Worm (Caenorhabditis elegans): ENCODE measurements around the gene unc-46.

unc-46 gene

DNA sequence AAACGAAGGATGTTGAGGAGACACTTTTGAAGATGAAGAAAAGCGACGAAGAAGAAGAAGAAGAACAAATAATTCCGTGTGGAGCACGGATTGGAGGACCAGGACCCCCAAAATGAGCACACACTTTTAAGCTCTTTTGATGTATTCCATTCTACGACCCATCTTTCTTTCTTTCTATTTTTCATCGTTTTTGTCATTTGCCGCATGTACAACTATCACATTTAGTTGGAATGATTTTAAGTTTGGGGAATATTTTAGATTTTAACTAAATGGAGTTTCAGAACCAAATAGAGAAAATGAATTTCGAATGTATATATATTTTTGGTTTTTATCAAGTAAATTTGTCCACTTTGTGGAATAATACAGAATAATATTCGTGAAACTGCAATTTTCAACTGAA lies at the start of gene unc-46:
TSS of gene unc-46 (minus strand) at position 101 of the 400 bp plus-strand sequence.
- TF ChIP-seq isw-1 (GFP tag; IDR thresholded peaks at IDR 0.05) = no peak
- no peak for TF ChIP-seq efl-1 (optimal IDR thresholded peaks at IDR 0.05)
- peak in 1 of 2 experiments; percentile 72 for TF ChIP-seq efl-1 (GFP tag; optimal IDR thresholded peaks at IDR 0.05 in 1 of 2)

DNA sequence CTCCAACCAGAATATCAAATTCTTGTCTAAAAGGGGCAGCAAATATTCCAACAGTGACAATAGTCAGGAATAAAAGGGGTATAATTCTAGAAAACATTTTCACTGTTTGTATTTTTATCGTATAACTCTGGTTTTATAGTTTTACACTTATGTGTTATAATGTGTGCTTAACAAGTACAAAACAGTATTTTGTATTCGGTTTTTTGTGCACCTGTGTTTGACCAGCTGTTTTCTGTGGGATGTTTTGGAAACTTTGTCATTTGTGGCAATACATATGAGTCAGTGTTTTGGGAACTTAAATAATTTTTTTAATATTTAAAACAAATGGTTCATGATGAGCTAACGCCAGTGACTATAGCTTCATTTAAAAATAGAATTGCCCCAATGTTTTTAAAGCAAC lies 47.6 kb upstream of the unc-46 start, which contains the start of gene F14F9.6:
TSS of gene F14F9.6 (minus strand) at position 101 of the 400 bp plus-strand sequence.
- TF ChIP-seq pqm-1 (tag; optimal IDR thresholded peaks at IDR 0.05) (no peak), nhr-20 (tag; optimal IDR thresholded peaks at IDR 0.05) (no peak), irx-1 (tag; optimal IDR thresholded peaks at IDR 0.05) (no peak), mep-1 (tag; optimal IDR thresholded peaks at IDR 0.05) (no peak), blmp-1 (tag; optimal IDR thresholded peaks at IDR 0.05) (no peak), grh-1 (GFP tag; IDR thresholded peaks at IDR 0.05) (no peak), lin-14 (GFP tag; optimal IDR thresholded peaks at IDR 0.05) (no peak), swsn-7 (tag; optimal IDR thresholded peaks at IDR 0.05) (no peak), snu-23 (GFP tag; optimal IDR thresholded peaks at IDR 0.05) (no peak), elt-2 (tag; optimal IDR thresholded peaks at IDR 0.05) (no peak)

DNA sequence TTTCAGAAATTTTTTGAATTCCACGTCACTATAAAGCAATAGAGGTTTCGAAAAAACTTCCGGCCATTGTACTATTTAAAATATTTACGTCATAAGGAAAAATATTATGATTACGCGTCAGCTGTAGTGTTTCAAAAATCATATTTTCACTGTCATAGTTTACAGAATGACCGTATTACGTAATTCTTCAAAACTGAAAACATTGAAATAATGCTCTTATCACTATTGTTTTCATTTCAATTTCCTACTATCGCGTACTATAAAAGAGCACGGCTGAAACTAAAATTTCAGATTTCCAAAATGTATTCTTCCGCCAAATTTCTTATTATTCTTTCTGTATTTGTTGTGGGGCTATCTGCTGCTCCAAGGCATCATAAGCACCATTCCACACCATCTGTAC lies 45.7 kb upstream of the unc-46 start, which contains the start of gene F14F9.2:
TSS of gene F14F9.2 (plus strand) at position 301 of the 400 bp plus-strand sequence.
- TF ChIP-seq nhr-11 (tag; optimal IDR thresholded peaks at IDR 0.05) (no peak), F16B12.6 (tag; optimal IDR thresholded peaks at IDR 0.05) (no peak), efl-3 (GFP tag; optimal IDR thresholded peaks at IDR 0.05) (no peak), ceh-8 (GFP tag; optimal IDR thresholded peaks at IDR 0.05) (no peak), nhr-71 (tag; optimal IDR thresholded peaks at IDR 0.05) (no peak), aha-1 (tag; optimal IDR thresholded peaks at IDR 0.05) (no peak), mdl-1 (tag; optimal IDR thresholded peaks at IDR 0.05) (no peak), nhr-19 (GFP tag; conservative IDR thresholded peaks at IDR 0.05) (no peak), egl-27 (tag; optimal IDR thresholded peaks at IDR 0.05) (no peak), skn-1 (tag; optimal IDR thresholded peaks at IDR 0.05) (no peak), ceh-88 (GFP tag; IDR thresholded peaks at IDR 0.05) (no peak), zip-4 (GFP tag; optimal IDR thresholded peaks at IDR 0.05) (no peak), unc-30 (tag; optimal IDR thresholded peaks at IDR 0.05) (no peak), sptf-1 (tag; optimal IDR thresholded peaks at IDR 0.05) (no peak), ets-5 (GFP tag; IDR thresholded peaks at IDR 0.05) (no peak), pax-3 (tag; optimal IDR thresholded peaks at IDR 0.05) (no peak)

DNA sequence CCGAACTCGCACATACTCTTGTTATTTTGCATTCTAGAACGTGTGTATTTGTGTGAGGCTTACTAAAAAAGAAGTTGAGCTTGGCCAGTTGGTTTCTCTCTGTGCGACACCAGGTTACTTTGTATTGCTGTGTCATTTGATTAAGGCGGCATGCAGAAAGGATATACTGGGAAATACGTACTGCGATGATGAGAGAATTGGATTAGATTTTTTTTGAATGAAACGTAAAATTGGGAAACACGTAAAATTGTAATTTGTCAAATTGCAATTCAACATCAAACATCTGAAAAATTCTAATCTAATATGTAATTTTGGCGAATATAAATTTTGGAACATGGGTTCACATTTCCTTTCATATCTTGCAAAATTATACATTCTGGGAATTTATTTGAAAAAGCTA lies 45.0 kb upstream of the unc-46 start, which contains the start of gene srh-129:
TSS of gene srh-129 (minus strand) at position 101 of the 400 bp plus-strand sequence.
- TF ChIP-seq dpl-1 (GFP tag; optimal IDR thresholded peaks at IDR 0.05) = no peak
- TF ChIP-seq fkh-8 (tag; optimal IDR thresholded peaks at IDR 0.05) = peak; percentile 26
- TF ChIP-seq elt-3 (tag; optimal IDR thresholded peaks at IDR 0.05) = no peak

DNA sequence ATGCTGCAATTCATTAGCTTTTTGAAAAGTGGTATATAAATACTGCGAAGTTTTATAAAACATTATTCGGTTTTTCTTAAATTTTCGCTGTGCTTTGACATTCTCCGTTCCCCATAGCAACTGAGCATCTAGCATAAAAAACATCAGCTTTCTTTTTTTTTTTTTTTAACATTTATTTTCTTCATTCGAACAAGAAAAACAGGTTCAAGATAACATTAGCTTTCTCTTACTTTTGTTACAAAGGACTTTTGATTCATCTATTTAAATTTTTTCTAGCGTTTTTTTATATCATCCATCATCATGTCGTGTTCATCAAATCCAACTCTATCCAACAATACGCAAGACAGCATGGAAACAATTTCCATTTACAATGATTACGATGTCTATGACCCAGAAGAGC lies 39.1 kb upstream of the unc-46 start, which contains the start of gene F14F9.3:
TSS of gene F14F9.3 (plus strand) at position 301 of the 400 bp plus-strand sequence.
- no peak for TF ChIP-seq lin-35 (GFP tag; optimal IDR thresholded peaks at IDR 0.05)
- no peak for TF ChIP-seq nhr-85 (tag)
- no peak for TF ChIP-seq sup-37 (GFP tag; optimal IDR thresholded peaks at IDR 0.05)
- no peak for TF ChIP-seq tlp-1 (tag; optimal IDR thresholded peaks at IDR 0.05)
- no peak for TF ChIP-seq nhr-20 (tag; optimal IDR thresholded peaks at IDR 0.05)
- TF ChIP-seq pqm-1 (tag; optimal IDR thresholded peaks at IDR 0.05) = no peak
- TF ChIP-seq F16B12.6 (tag; optimal IDR thresholded peaks at IDR 0.05) = no peak
- no peak for TF ChIP-seq aha-1 (tag; optimal IDR thresholded peaks at IDR 0.05)
- no peak for TF ChIP-seq swsn-7 (tag; optimal IDR thresholded peaks at IDR 0.05)
- TF ChIP-seq efl-3 (GFP tag; optimal IDR thresholded peaks at IDR 0.05) = no peak
- TF ChIP-seq nhr-11 (tag; optimal IDR thresholded peaks at IDR 0.05) = no peak
- TF ChIP-seq isw-1 (GFP tag; IDR thresholded peaks at IDR 0.05) = no peak
- TF ChIP-seq C04F5.9 (tag; optimal IDR thresholded peaks at IDR 0.05) = no peak

All from whole organism, L1 larva.